Fruit fly (Drosophila melanogaster): ENCODE measurements around the gene Bin1.

Gene Bin1

DNA sequence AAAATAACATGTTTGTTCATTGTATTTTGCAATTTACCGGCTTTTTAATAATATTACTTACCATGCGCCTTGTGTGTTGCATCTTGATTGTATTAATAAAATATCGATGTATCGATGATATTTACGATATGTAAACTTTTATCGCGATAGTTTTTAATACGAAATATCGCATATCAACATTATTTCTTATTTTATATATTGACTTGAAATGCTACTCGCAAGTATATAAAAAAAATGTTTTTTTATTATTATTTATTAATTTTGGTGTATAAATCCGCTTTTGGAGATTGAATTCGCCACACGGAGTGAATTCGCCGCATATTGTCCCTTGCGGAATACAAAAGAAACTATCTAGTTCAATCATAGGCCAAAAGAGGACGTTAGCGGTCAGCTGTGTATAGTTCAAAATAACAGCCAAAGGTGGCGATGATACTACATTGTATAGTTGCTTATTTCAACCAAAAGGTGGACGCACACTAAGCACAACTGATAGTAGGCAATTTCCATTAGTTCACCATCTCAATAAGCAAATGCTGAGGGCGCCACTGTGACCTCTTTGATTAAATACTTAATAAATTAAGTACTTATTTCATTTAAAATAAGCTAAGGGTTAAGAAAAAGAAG is 15.9 kb upstream of the Bin1 start, which contains the start of gene mtSSB (continued):
- TF ChIP-seq CG6254 (GFP tag; optimal IDR thresholded peaks at IDR 0.05) (peak; percentile 25), Lpt (GFP tag; optimal IDR thresholded peaks at IDR 0.05) (no peak), grn (GFP tag; optimal IDR thresholded peaks at IDR 0.05) (peak; percentile 69), Myb (GFP tag; optimal IDR thresholded peaks at IDR 0.05) (peak; percentile 54), CG2129 (GFP tag; IDR thresholded peaks at IDR 0.05; ENCODE audit: partially characterized antibody) (peak; percentile 100), GATAe (GFP tag; conservative IDR thresholded peaks at IDR 0.05) (peak; percentile 65), CrebB (tag; optimal IDR thresholded peaks at IDR 0.05) (peak; percentile 79), CG10147 (GFP tag; optimal IDR thresholded peaks at IDR 0.05) (peak; percentile 21), slbo (GFP tag; IDR thresholded peaks at IDR 0.05) (peak; percentile 95), CG3163 (GFP tag; optimal IDR thresholded peaks at IDR 0.05) (peak; percentile 66), HHEX (GFP tag; optimal IDR thresholded peaks at IDR 0.05) (peak; percentile 81), CG2120 (GFP tag; optimal IDR thresholded peaks at IDR 0.05) (peak; percentile 85), D (optimal IDR thresholded peaks at IDR 0.05) (no peak), D (GFP tag; optimal IDR thresholded peaks at IDR 0.05) (peak; percentile 72), usp (GFP tag; optimal IDR thresholded peaks at IDR 0.05) (no peak), h (optimal IDR thresholded peaks at IDR 0.05) (no peak), CG14965 (GFP tag; optimal IDR thresholded peaks at IDR 0.05; ENCODE audit: borderline replicate concordance) (peak; percentile 72), B-H1 (GFP tag; IDR thresholded peaks at IDR 0.05) (peak; percentile 85), CG6854 (GFP tag; optimal IDR thresholded peaks at IDR 0.05) (peak; percentile 73), CG1832 (GFP tag; optimal IDR thresholded peaks at IDR 0.05) (no peak), CG8089 (GFP tag; optimal IDR thresholded peaks at IDR 0.05) (peak; percentile 85), Bgb (GFP tag; IDR thresholded peaks at IDR 0.05; ENCODE audit: partially characterized antibody) (peak; percentile 99), CG17568 (GFP tag; optimal IDR thresholded peaks at IDR 0.05) (peak; percentile 32), CG13775 (GFP tag; optimal IDR thresholded peaks at IDR 0.05) (peak; percentile 54), BEAF-32 (GFP tag; optimal IDR thresholded peaks at IDR 0.05) (peak; percentile 94), dysf (GFP tag; IDR thresholded peaks at IDR 0.05) (peak; percentile 92), tin (GFP tag; optimal IDR thresholded peaks at IDR 0.05) (peak; percentile 94), D19B (GFP tag; optimal IDR thresholded peaks at IDR 0.05) (peak; percentile 29), CG9609 (GFP tag; optimal IDR thresholded peaks at IDR 0.05) (peak; percentile 83), Oli (tag; optimal IDR thresholded peaks at IDR 0.05) (peak; percentile 72), Antp (GFP tag; optimal IDR thresholded peaks at IDR 0.05) (peak; percentile 90), Side (GFP tag; optimal IDR thresholded peaks at IDR 0.05) (peak; percentile 82), CG4854 (GFP tag; optimal IDR thresholded peaks at IDR 0.05) (peak; percentile 81), CG6654 (GFP tag; optimal IDR thresholded peaks at IDR 0.05) (peak; percentile 53), CG4820 (GFP tag; optimal IDR thresholded peaks at IDR 0.05) (peak; percentile 83), Lhr (GFP tag; optimal IDR thresholded peaks at IDR 0.05) (peak; percentile 91), klu (GFP tag; IDR thresholded peaks at IDR 0.05) (peak; percentile 52), exex (tag; optimal IDR thresholded peaks at IDR 0.05) (peak; percentile 63), gem (tag; optimal IDR thresholded peaks at IDR 0.05) (peak; percentile 80), Lim3 (GFP tag; IDR thresholded peaks at IDR 0.05) (no peak), bbx (GFP tag; IDR thresholded peaks at IDR 0.05; ENCODE audit: partially characterized antibody) (peak; percentile 99), CG3281 (GFP tag; optimal IDR thresholded peaks at IDR 0.05) (peak; percentile 40), dimm (GFP tag; IDR thresholded peaks at IDR 0.05) (peak; percentile 58; the same call in 1 of the 2 replicates), btn (GFP tag; optimal IDR thresholded peaks at IDR 0.05) (peak; percentile 85), chinmo (GFP tag; IDR thresholded peaks at IDR 0.05; ENCODE audit: partially characterized antibody) (peak; percentile 100), CG14014 (GFP tag; IDR thresholded peaks at IDR 0.05) (peak; percentile 86), Neu2 (GFP tag; optimal IDR thresholded peaks at IDR 0.05; ENCODE audit: borderline replicate concordance) (peak; percentile 41), ken (GFP tag; IDR thresholded peaks at IDR 0.05) (peak; percentile 91), CG9817 (tag; optimal IDR thresholded peaks at IDR 0.05) (peak; percentile 87), NK7.1 (GFP tag; optimal IDR thresholded peaks at IDR 0.05) (peak; percentile 15)
